Worm (Caenorhabditis elegans) whole organism, midembryonic: ENCODE results near the gene srv-25.

Experiments used
- T22C8.4 ChIP-seq: fragments of 200-800 bp; sonication (Bioruptor generic); IDR thresholded peaks from 2 replicates; pipeline ENCODE4 v1.3.6; 2022; ENCODE audit warnings: missing genetic modification characterization, missing compliant biosample characterization
- cog-1 ChIP-seq: sonication (generic microtip); optimal IDR thresholded peaks from 2 replicates; lab custom pipeline; 2016; ENCODE audit warnings: missing genetic modification characterization, missing compliant biosample characterization
- flt-1 ChIP-seq: fragments of 200-800 bp; sonication (Bioruptor generic); IDR thresholded peaks from 2 replicates; pipeline ENCODE4 v1.3.6; 2022; ENCODE audit warnings: missing genetic modification characterization, missing compliant biosample characterization
- klf-2 ChIP-seq: fragments of 200-800 bp; sonication (Bioruptor generic); conservative IDR thresholded peaks from 2 replicates; pipeline ENCODE4 v1.3.6; 2022; ENCODE audit warnings: missing genetic modification reagents, missing genetic modification characterization, missing compliant biosample characterization
- med-1 ChIP-seq: sonication (generic microtip); optimal IDR thresholded peaks from 2 replicates; lab custom pipeline; 2017; ENCODE audit warnings: missing genetic modification characterization, mild to moderate bottlenecking, missing compliant biosample characterization, antibody characterized with exemption, missing genetic modification reagents; ENCODE audit not compliant: insufficient read depth
- ref-1 ChIP-seq: fragments of 200-800 bp; sonication (Bioruptor generic); conservative IDR thresholded peaks from 2 replicates; pipeline ENCODE4 v1.3.6; 2022; ENCODE audit warnings: missing genetic modification reagents, missing genetic modification characterization, missing compliant biosample characterization
- tab-1 ChIP-seq: fragments of 200-800 bp; sonication (Bioruptor generic); IDR thresholded peaks from 2 replicates; pipeline ENCODE4 v1.3.6; 2022; ENCODE audit warnings: missing genetic modification characterization, missing compliant biosample characterization
- ztf-23 ChIP-seq: fragments of 200-800 bp; sonication (Bioruptor generic); IDR thresholded peaks from 2 replicates; pipeline ENCODE4 v1.3.6; 2022; ENCODE audit warnings: missing genetic modification reagents, missing genetic modification characterization, missing compliant biosample characterization
- ztf-29 ChIP-seq: fragments of 200-800 bp; sonication (Bioruptor generic); IDR thresholded peaks from 2 replicates; pipeline ENCODE4 v1.3.6; 2022; ENCODE audit warnings: missing genetic modification reagents, missing genetic modification characterization, missing compliant biosample characterization

srv-25 gene

DNA sequence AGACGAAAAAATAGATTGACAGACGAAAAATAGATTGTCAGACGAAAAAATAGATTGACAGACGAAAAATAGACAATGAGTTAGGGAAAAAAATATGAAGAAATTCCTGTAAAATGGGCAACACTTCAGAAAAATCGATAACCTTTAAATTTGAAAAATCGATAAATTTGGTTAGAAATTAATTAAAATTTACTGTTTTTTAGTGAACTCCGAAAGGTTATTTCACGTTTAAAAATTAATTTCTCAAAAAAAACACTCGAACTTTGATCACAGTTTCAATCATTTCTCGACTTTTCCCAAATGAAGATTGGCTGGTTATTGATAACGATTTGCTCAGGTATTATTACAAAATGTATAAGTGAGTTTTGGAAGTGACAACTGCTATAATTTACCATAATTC lies 3.9 kb upstream of the srv-25 start, which contains the start of gene csp-2:
Gene csp-2 (plus strand): TSS at position 301 of the 400 bp plus-strand sequence.
- TF ChIP-seq ref-1 (GFP tag; lab: Robert Waterston, UW) (no peak), klf-2 (no peak), ztf-23 (no peak), cog-1 (tag; lab: Kevin White, UChicago) (no peak), tab-1 (no peak), ztf-29 (no peak), flt-1 (GFP tag; lab: Robert Waterston, UW) (no peak), med-1 (GFP tag; lab: Kevin White, UChicago) (no peak), T22C8.4 (no peak)

DNA sequence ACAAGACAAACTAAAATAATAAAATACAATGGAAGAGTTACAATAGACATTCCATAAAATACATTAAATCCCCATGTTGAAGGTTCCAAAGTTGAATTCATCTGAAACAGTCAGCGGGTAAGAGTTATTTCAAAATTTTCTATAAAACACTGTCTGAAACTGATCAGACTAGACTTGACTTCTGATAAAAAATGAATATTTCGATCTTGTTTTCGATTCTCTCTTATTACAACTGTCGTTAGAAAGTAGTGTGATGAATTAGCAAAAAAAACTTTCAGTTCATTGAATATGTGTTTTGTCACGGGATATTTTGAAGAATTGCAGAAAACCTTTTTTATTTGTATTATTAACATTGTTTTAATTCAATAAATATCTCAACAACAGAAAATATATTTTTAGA lies 1.8 kb downstream of the srv-25 start, which contains the start of gene srv-26:
Gene srv-26 (minus strand): TSS at position 101 of the 400 bp plus-strand sequence.
- TF ChIP-seq cog-1 (tag; lab: Kevin White, UChicago) (no peak), ztf-23 (no peak), T22C8.4 (no peak), ztf-29 (no peak), ref-1 (GFP tag; lab: Robert Waterston, UW) (no peak), klf-2 (no peak), med-1 (GFP tag; lab: Kevin White, UChicago) (no peak), tab-1 (no peak), flt-1 (GFP tag; lab: Robert Waterston, UW) (no peak)

DNA sequence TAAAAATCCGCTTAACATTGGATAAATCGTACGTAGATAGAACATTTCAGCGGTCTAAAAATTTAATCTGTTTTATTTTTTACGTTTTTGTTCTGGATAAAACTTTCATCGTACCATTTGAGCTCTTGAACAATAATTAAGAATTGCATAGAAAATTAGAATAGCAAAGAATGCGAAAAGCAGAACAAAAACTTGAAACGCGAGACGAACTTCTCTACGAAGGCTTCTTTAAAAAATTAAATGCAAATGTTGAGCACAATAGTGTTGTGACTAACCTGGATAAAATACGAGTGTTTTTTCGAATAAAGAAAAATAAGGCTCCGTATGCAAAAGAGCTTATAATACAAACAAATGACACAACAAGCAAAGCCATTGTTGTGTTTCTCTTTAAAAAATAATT lies 4.0 kb downstream of the srv-25 start:
- no peak for TF ChIP-seq cog-1 (tag; lab: Kevin White, UChicago)

DNA sequence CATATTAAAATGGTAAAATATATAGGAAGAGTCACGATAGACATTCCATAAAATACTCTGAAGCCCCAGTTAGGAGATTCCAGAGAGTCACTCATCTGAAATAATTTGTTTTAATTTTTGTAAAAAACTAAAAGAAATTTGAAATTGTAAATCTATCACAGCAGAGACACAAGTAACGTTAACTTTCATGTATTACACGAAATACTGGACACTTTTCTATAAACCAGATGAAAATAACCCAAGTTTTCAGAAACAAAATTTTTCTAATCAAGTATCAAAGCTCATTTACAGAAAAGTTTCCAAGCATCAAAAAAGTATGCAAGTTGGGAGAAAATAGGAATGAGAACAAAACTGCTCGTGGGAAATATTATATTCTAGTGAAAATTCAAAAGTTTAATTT lies 5.3 kb downstream of the srv-25 start, which contains the start of gene srv-27:
Gene srv-27 (minus strand): TSS at position 101 of the 400 bp plus-strand sequence.
- TF ChIP-seq ztf-23 (no peak), T22C8.4 (no peak), flt-1 (GFP tag; lab: Robert Waterston, UW) (no peak), ztf-29 (no peak), cog-1 (tag; lab: Kevin White, UChicago) (no peak), tab-1 (no peak), med-1 (GFP tag; lab: Kevin White, UChicago) (no peak), klf-2 (no peak), ref-1 (GFP tag; lab: Robert Waterston, UW) (no peak)

DNA sequence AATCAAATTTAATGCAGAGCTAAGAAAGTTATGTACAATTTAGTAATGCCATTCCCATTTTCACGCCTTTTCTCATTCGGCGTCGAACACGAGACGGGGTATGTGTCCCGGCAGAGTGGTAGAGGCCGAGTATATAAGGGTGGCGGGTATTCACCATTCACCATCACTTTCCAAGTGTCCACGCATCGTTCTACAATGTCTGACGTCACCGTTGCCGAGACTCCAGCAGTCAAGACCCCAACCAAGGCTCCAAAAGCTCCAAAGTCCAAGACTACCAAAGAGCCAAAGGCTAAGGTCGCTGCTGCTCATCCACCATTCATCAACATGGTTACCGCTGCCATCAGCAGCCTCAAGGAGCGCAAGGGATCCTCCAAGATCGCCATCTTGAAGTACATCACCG lies 9.5 kb downstream of the srv-25 start, which contains the start of gene hil-2:
Gene hil-2 (plus strand): TSS at position 160 of the 400 bp plus-strand sequence.
- TF ChIP-seq tab-1, result no peak
- TF ChIP-seq flt-1 (GFP tag; lab: Robert Waterston, UW), result peak; percentile 75; the same call in 1 of the 2 replicates

DNA sequence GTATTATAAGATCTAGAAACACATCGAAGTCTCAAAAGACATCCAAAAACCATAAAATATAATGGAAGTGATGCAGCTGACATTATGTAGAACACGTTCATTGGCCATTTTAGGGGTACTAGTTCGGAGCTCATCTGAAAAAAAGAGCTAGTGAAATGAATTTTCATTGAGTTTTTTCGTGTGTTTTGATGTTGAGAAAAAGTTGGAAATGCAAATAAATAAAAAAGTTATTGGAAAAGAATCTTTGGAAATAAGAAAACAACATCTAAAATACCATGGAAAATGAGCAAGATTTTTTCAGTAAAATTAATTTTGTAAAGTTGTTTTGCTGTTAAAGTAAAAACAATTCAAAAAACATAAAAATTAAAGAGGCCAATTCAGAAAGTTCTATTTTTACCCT lies 12.8 kb downstream of the srv-25 start, which contains the start of gene srv-24:
Gene srv-24 (minus strand): TSS at position 101 of the 400 bp plus-strand sequence.
- no peak for TF ChIP-seq tab-1
- TF ChIP-seq T22C8.4, result no peak
- no peak for TF ChIP-seq ref-1 (GFP tag; lab: Robert Waterston, UW)

DNA sequence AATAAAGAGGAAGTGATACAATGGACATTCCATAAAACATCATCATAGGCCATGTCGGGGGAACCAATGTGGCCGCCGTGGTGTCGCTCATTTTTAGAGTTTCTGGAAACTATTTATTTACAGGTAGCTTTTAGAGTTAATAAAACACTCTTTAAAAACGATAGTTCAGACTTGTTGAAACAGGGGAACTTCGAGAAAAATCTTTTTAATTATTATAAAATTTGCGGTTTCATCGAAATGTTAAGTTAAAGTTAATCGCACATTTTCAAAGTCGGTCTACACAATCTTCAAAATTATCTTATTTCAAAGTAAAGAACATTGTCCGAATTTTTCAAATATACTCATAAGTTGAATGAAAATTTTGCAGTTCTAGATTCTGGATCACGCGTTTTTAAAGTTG lies 19.3 kb downstream of the srv-25 start, which contains the start of gene ops-1:
Gene ops-1 (minus strand): TSS at position 101 of the 400 bp plus-strand sequence.
- TF ChIP-seq klf-2 (no peak), ref-1 (GFP tag; lab: Robert Waterston, UW) (no peak), tab-1 (no peak), ztf-29 (no peak), T22C8.4 (no peak), flt-1 (GFP tag; lab: Robert Waterston, UW) (no peak), ztf-23 (no peak), cog-1 (tag; lab: Kevin White, UChicago) (no peak), med-1 (GFP tag; lab: Kevin White, UChicago) (no peak)

DNA sequence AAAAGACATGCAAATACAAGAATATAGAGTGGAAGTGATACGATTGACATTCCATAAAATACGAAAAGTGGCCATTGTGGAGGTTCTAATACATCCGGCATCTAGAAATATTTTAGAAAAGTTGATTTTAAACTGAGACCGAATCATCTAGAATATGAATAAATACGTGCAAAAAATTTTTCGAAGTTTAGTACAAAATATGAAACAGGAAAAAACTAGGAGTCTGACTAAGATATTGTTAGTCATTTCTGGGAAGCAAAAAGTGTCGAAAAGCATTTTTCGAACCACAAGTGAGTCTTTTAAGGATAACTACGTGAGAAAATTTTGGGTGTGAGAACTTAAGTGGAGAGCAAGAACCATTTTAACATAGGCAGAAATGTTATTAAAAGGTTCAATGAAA lies 21.4 kb downstream of the srv-25 start, which contains the start of gene srv-32:
Gene srv-32 (minus strand): TSS at position 101 of the 400 bp plus-strand sequence.
- TF ChIP-seq cog-1 (tag; lab: Kevin White, UChicago) (no peak), ztf-23 (no peak), ztf-29 (no peak), klf-2 (no peak), tab-1 (no peak), med-1 (GFP tag; lab: Kevin White, UChicago) (no peak), T22C8.4 (no peak), flt-1 (GFP tag; lab: Robert Waterston, UW) (no peak)

DNA sequence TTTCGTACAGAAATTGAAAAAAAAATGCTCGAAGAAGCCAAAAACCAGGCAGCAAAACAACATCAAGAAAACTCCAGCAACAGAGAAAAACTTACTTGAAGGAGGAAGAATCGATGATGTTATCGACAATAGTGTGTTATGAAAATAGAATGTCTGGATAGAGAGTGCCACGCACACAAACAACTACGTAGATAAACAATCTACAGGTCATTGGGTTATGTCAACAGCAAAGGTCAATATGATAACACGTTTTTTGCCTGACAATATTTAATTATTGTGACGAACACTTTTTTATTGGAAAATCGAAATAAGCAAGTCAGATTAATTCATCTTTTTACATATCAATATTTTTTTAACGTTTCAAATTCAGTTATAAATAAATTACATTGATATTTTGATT lies 24.1 kb downstream of the srv-25 start, which contains the start of gene sams-5:
Gene sams-5 (minus strand): TSS at position 131 of the 400 bp plus-strand sequence.
- TF ChIP-seq klf-2, result no peak
- TF ChIP-seq tab-1, result no peak
- TF ChIP-seq cog-1 (tag; lab: Kevin White, UChicago), result no peak
- TF ChIP-seq ztf-23, result no peak
- TF ChIP-seq ztf-29, result no peak
- TF ChIP-seq flt-1 (GFP tag; lab: Robert Waterston, UW), result no peak
- no peak for TF ChIP-seq ref-1 (GFP tag; lab: Robert Waterston, UW)

DNA sequence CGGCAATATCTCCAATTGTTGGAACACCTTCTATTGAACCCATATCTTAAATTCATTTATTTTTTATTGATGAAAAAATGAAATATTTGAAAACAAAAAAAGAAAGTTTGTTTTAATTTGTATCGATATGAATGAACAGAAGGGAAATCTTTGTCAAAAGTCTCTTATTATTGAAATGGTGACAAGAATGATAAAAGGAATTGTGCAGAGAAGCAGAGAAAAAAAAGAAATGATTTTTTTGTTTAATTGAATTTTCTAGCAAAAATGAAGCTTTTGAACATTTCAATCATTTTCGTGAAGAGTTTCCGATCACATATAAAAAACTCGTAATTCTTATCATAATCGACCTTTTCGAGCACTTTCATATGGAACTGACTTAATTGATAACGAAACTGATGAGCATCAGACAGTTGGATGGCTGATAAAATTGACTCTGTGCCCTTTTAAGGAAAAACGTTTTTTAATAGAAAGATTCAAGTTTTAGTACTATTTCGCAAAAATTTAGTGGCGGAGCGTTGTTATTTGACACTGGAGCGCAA lies 27.8 kb downstream of the srv-25 start, which contains the start of the genes aat-4 and T13A10.1:
Gene aat-4 (minus strand): TSS at position 51 of the 539 bp plus-strand sequence.
Gene T13A10.1 (plus strand): TSS at position 411 of the 539 bp plus-strand sequence.
- TF ChIP-seq tab-1 (no peak), med-1 (GFP tag; lab: Kevin White, UChicago) (no peak), klf-2 (no peak), ztf-29 (no peak), ref-1 (GFP tag; lab: Robert Waterston, UW) (no peak)

DNA sequence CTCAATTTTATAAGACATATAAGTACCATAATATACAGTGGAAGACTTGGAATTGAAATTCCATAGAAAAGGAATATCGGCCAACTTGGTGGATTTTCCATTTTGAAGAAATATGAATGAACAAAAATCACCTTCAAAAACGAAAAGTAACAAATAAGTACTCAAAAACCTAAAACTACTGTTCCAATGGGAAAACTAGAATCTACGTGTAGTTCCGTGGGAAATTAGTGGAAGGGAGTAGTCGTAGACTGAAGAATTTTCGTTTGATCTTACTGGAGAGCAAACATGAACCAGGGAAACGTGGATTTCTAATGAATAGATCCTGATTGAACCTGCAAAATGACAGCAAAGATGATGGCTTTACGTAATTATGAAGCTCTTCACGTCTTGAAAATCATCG lies 31.6 kb downstream of the srv-25 start, which contains the start of gene srv-31:
Gene srv-31 (minus strand): TSS at position 101 of the 400 bp plus-strand sequence.
- no peak for TF ChIP-seq T22C8.4
- no peak for TF ChIP-seq flt-1 (GFP tag; lab: Robert Waterston, UW)
- TF ChIP-seq ref-1 (GFP tag; lab: Robert Waterston, UW), result no peak
- TF ChIP-seq cog-1 (tag; lab: Kevin White, UChicago), result no peak
- TF ChIP-seq ztf-29, result no peak
- TF ChIP-seq klf-2, result no peak
